Fruit fly (Drosophila melanogaster) whole organism, pupa: ENCODE measurements around the gene Hcs.

Experiments used
- CG10348 ChIP-seq: fragments of 200-800 bp; sonication (Bioruptor generic); IDR thresholded peaks from 2 replicates; pipeline ENCODE4 v1.3.6; 2022; ENCODE audit warnings: missing biosample characterization, missing genetic modification characterization
- CG12605 ChIP-seq: fragments of 200-800 bp; sonication (Bioruptor generic); IDR thresholded peaks from 2 replicates; pipeline ENCODE4 v1.3.6; 2022; ENCODE audit warnings: missing biosample characterization, missing genetic modification characterization
- CG13204 ChIP-seq: fragments of 200-800 bp; sonication (Bioruptor generic); optimal IDR thresholded peaks from 2 replicates; lab custom pipeline; 2018; ENCODE audit warnings: missing biosample characterization, mild to moderate bottlenecking, missing genetic modification characterization, moderate library complexity
- CG14655 ChIP-seq: fragments of 200-800 bp; sonication (Bioruptor generic); optimal IDR thresholded peaks from 3 replicates; lab custom pipeline; 2017; ENCODE audit warnings: mild to moderate bottlenecking, missing biosample characterization, missing genetic modification reagents, missing genetic modification characterization
- CG15710 ChIP-seq: fragments of 200-800 bp; sonication (Bioruptor generic); optimal IDR thresholded peaks from 2 replicates; lab custom pipeline; 2018; ENCODE audit warnings: missing biosample characterization, mild to moderate bottlenecking, missing genetic modification characterization, moderate library complexity
- CG17806 ChIP-seq: fragments of 200-800 bp; sonication (Bioruptor generic); optimal IDR thresholded peaks from 2 replicates; lab custom pipeline; 2018; ENCODE audit warnings: missing biosample characterization, mild to moderate bottlenecking, missing genetic modification characterization, moderate library complexity
- CG32121 ChIP-seq: fragments of 200-800 bp; sonication (Bioruptor generic); IDR thresholded peaks from 2 replicates; pipeline ENCODE4 v1.3.6; 2022; ENCODE audit warnings: missing biosample characterization, missing genetic modification characterization
- CG34367 ChIP-seq: fragments of 200-800 bp; sonication (Bioruptor generic); optimal IDR thresholded peaks from 2 replicates; lab custom pipeline; 2018; ENCODE audit warnings: missing biosample characterization, mild to moderate bottlenecking, missing genetic modification characterization
- CG4496 ChIP-seq: fragments of 200-800 bp; sonication (Bioruptor generic); IDR thresholded peaks from 3 replicates; pipeline ENCODE4 v1.3.6; 2022; ENCODE audit warnings: missing biosample characterization, missing genetic modification characterization
- CG8159 ChIP-seq: fragments of 200-800 bp; sonication (Bioruptor generic); optimal IDR thresholded peaks from 3 replicates; lab custom pipeline; 2018; ENCODE audit warnings: missing biosample characterization, mild to moderate bottlenecking, missing genetic modification characterization, moderate library complexity
- CG8301 ChIP-seq: fragments of 200-800 bp; sonication (Bioruptor generic); optimal IDR thresholded peaks from 2 replicates; lab custom pipeline; 2018; ENCODE audit warnings: missing biosample characterization, mild to moderate bottlenecking, missing genetic modification characterization
- CG9948 ChIP-seq: fragments of 200-800 bp; sonication (Bioruptor generic); optimal IDR thresholded peaks from 2 replicates; lab custom pipeline; 2018; ENCODE audit warnings: missing biosample characterization, mild to moderate bottlenecking, missing genetic modification characterization, moderate library complexity
- D1 ChIP-seq: fragments of 200-800 bp; sonication (Bioruptor generic); optimal IDR thresholded peaks from 2 replicates; lab custom pipeline; 2018; ENCODE audit warnings: missing biosample characterization, mild to moderate bottlenecking, missing genetic modification characterization, moderate library complexity
- EcR ChIP-seq: fragments of 200-800 bp; sonication (Bioruptor generic); optimal IDR thresholded peaks from 3 replicates; lab custom pipeline; 2019; ENCODE audit warnings: missing biosample characterization, missing genetic modification characterization, mild to moderate bottlenecking, moderate library complexity, missing genetic modification reagents
- Ets98B ChIP-seq: fragments of 200-800 bp; sonication (Bioruptor generic); IDR thresholded peaks from 2 replicates; pipeline ENCODE4 v1.3.6; 2022; ENCODE audit warnings: missing biosample characterization, missing genetic modification characterization
- Pif1A ChIP-seq: fragments of 200-800 bp; sonication (Bioruptor generic); optimal IDR thresholded peaks from 3 replicates; lab custom pipeline; 2016; ENCODE audit warnings: missing biosample characterization, missing genetic modification characterization
- Pif1B ChIP-seq: fragments of 200-800 bp; sonication (Bioruptor generic); optimal IDR thresholded peaks from 3 replicates; lab custom pipeline; 2016; ENCODE audit warnings: missing biosample characterization, missing genetic modification characterization
- Snoo ChIP-seq: fragments of 200-800 bp; sonication (Bioruptor generic); optimal IDR thresholded peaks from 3 replicates; lab custom pipeline; 2017; ENCODE audit warnings: missing biosample characterization, mild to moderate bottlenecking, missing genetic modification characterization, inconsistent platforms
- fd96Ca ChIP-seq: fragments of 200-800 bp; sonication (Bioruptor generic); IDR thresholded peaks from 3 replicates; pipeline ENCODE4 v1.3.6; 2022; ENCODE audit warnings: missing biosample characterization, missing genetic modification characterization
- gl ChIP-seq: fragments of 200-800 bp; sonication (Bioruptor generic); optimal IDR thresholded peaks from 2 replicates; lab custom pipeline; 2018; ENCODE audit warnings: missing biosample characterization, mild to moderate bottlenecking, missing genetic modification characterization
- rn ChIP-seq: fragments of 200-800 bp; sonication (Bioruptor generic); IDR thresholded peaks from 2 replicates; pipeline ENCODE4 v1.3.6; 2022; ENCODE audit warnings: missing biosample characterization, missing genetic modification characterization

The Hcs gene

DNA sequence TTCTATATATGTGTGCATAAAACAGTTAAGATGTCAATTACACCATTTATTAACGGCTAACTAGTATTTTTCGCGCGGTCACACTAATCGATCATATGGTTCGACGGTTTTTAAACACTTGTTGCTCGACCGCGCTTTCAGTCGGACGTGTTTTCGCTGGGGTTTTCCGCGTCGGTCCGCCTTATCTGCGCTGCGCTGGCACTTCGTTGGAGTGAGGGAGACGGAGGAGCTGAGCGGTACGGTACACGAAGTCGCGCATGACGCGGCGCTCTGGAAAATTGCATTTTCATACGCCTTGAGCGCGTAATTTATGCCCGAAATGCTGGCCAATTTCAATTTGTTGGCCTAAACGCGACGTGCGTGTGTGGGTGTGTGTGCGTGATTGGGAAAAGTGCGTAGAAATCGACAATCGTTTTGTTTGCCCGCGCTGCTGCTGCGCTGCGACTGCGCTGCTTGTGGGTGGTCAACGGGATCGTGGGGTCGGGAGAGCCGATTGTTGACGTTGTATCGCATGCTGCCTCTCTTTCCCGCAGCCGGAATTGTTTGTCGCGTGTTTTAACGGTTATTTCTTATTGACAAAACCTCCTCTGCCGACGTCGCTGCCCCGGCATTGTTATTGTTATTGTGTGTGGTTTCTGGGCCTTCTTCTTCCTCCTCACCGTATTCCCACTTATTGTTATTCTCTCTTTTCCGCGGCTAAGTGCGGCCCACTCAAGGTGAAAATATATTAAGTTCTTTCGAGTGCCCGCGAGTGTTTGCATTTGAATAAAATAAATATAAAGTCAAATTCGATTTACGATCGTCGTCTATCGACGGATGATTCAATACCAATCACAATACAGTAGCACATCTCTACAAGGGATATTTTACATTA is 42.5 kb downstream of the Hcs start, which contains the start of gene Itpr:
Gene Itpr, plus strand, starts transcription at position 116 of the 874 bp plus-strand sequence.
- TF ChIP-seq EcR (GFP tag; lab: Kevin White, UChicago) = peak; percentile 7
- peak; percentile 32; the same call in 1 of the 3 replicates for TF ChIP-seq fd96Ca (GFP tag; lab: Robert Waterston, UW)
- TF ChIP-seq Ets98B = peak; percentile 28; the same call in 1 of the 2 replicates
- peak; percentile 44; the same call in 1 of the 2 replicates for TF ChIP-seq CG32121 (GFP tag; lab: Robert Waterston, UW)
- TF ChIP-seq Pif1A (GFP tag; lab: Kevin White, UChicago) = no peak
- TF ChIP-seq CG13204 (GFP tag; lab: Kevin White, UChicago) = peak; percentile 94
- TF ChIP-seq CG34367 = no peak
- TF ChIP-seq CG4496 = peak; percentile 49; the same call in 2 of the 3 replicates
- no peak for TF ChIP-seq Snoo (tag; lab: Kevin White, UChicago)
- TF ChIP-seq CG10348 (GFP tag; lab: Robert Waterston, UW) = no peak
- no peak for TF ChIP-seq CG8159 (tag; lab: Kevin White, UChicago)
- TF ChIP-seq, all 21 proteins: peak for 6

dm6 chr3R:5517876-5518211 is 43.1 kb downstream of the Hcs start:
- TF ChIP-seq EcR (GFP tag; lab: Kevin White, UChicago) = peak; percentile 76
- TF ChIP-seq Snoo (tag; lab: Kevin White, UChicago) = no peak
- TF ChIP-seq CG14655 (GFP tag; lab: Kevin White, UChicago) = no peak

dm6 chr3R:5518627-5519026 is 43.9 kb downstream of the Hcs start:
- TF ChIP-seq CG34367 (peak; percentile 34), CG17806 (tag; lab: Kevin White, UChicago) (peak; percentile 60), D1 (peak; percentile 1), rn (GFP tag; lab: Robert Waterston, UW) (no peak), CG9948 (peak; percentile 58), CG12605 (no peak), Pif1B (GFP tag; lab: Kevin White, UChicago) (peak; percentile 61), CG13204 (GFP tag; lab: Kevin White, UChicago) (peak; percentile 47), gl (tag; lab: Kevin White, UChicago) (peak; percentile 10), Pif1A (GFP tag; lab: Kevin White, UChicago) (peak; percentile 73), EcR (GFP tag; lab: Kevin White, UChicago) (no peak), Ets98B (peak; percentile 72), fd96Ca (GFP tag; lab: Robert Waterston, UW) (peak; percentile 71; the same call in 2 of the 3 replicates), Snoo (tag; lab: Kevin White, UChicago) (peak; percentile 75), CG10348 (GFP tag; lab: Robert Waterston, UW) (no peak), CG4496 (peak; percentile 64; the same call in 1 of the 3 replicates), CG15710 (peak; percentile 52), CG8159 (tag; lab: Kevin White, UChicago) (peak; percentile 65), CG14655 (GFP tag; lab: Kevin White, UChicago) (peak; percentile 74), CG8301 (peak; percentile 61), CG32121 (GFP tag; lab: Robert Waterston, UW) (peak; percentile 57; the same call in 1 of the 2 replicates)

dm6 chr3R:5519789-5520188 is 45.1 kb downstream of the Hcs start:
- TF ChIP-seq D1 (no peak), CG13204 (GFP tag; lab: Kevin White, UChicago) (peak; percentile 51)
- TF ChIP-seq, all 21 proteins: peak for 1

- TF ChIP-seq Pif1B (GFP tag; lab: Kevin White, UChicago) (no peak), fd96Ca (GFP tag; lab: Robert Waterston, UW) (no peak), CG9948 (no peak), gl (tag; lab: Kevin White, UChicago) (no peak), CG8301 (no peak), CG4496 (0 out of 3 replicates have a peak, but pooled peaks have one; percentile 20), CG13204 (GFP tag; lab: Kevin White, UChicago) (no peak)
Measured at dm6 chr3R:5520566-5520965, 45.9 kb downstream of the Hcs start.

DNA sequence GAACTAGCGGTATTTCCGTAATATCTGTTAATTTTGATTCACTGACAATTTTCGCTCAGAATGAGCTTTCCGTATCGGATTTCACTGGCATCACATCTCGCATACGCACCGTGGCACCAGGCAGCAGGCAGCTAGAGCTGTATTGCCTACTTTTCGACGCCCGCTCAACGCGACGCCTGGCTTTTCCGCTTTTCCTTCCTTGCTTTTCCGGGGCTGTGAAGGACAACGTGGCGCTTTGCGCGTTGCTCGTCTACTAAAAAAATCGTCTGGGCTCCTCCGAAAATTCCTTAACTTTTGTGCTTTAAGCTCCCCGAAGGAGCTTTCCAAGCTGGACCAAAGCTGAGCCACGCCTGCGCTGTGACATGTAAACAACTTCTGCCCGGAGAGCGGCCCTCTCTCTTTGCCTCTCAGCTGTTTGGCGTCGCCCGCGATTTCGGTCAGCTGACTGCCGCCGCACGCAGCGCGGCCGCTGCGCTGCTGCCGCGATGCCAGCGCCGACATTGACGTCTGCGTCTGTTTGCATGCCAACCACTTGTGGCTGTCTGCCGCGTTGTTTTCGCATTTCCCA is 48.5 kb downstream of the Hcs start, which contains the start of the genes CG43845 and Nmdar1:
Gene CG43845, minus strand, starts transcription at position 51 of the 568 bp plus-strand sequence.
Gene Nmdar1, minus strand, starts transcription at position 259 of the 568 bp plus-strand sequence.
- peak; percentile 29; the same call in 1 of the 3 replicates for TF ChIP-seq CG4496
- no peak for TF ChIP-seq EcR (GFP tag; lab: Kevin White, UChicago)
- TF ChIP-seq rn (GFP tag; lab: Robert Waterston, UW) = no peak
- no peak for TF ChIP-seq CG8301
- TF ChIP-seq CG9948 = no peak
- TF ChIP-seq Snoo (tag; lab: Kevin White, UChicago) = no peak
- TF ChIP-seq CG15710 = no peak
- no peak for TF ChIP-seq CG8159 (tag; lab: Kevin White, UChicago)
- no peak for TF ChIP-seq gl (tag; lab: Kevin White, UChicago)
- no peak for TF ChIP-seq Pif1B (GFP tag; lab: Kevin White, UChicago)
- no peak; the same call in 1 of the 2 replicates for TF ChIP-seq Ets98B
- TF ChIP-seq fd96Ca (GFP tag; lab: Robert Waterston, UW) = no peak
- peak; percentile 95 for TF ChIP-seq CG12605
- TF ChIP-seq D1 = no peak
- TF ChIP-seq CG32121 (GFP tag; lab: Robert Waterston, UW) = no peak
- TF ChIP-seq CG10348 (GFP tag; lab: Robert Waterston, UW) = no peak
- TF ChIP-seq CG14655 (GFP tag; lab: Kevin White, UChicago) = no peak
- TF ChIP-seq, all 21 proteins: peak for 2
